Worm (Caenorhabditis elegans) whole organism, mixed stage, embryonic: ENCODE measurements around the gene M02B1.3.

Experiments used
- M03D4.4 ChIP-seq: sonication (generic microtip); optimal IDR thresholded peaks from 2 replicates; lab custom pipeline; 2017; ENCODE audit warnings: mild to moderate bottlenecking, missing genetic modification characterization, missing compliant biosample characterization
- blmp-1 ChIP-seq: fragments of 150-350 bp; optimal IDR thresholded peaks from 2 replicates; lab custom pipeline; 2014; ENCODE audit warnings: missing biosample characterization, missing genetic modification characterization
- ceh-39 ChIP-seq: fragments of 150-350 bp; optimal IDR thresholded peaks from 2 replicates; lab custom pipeline; 2014; ENCODE audit warnings: missing biosample characterization, missing genetic modification characterization
- ceh-43 ChIP-seq: fragments of 200-800 bp; sonication (Bioruptor generic); optimal IDR thresholded peaks from 2 replicates; lab custom pipeline; 2018; ENCODE audit warnings: mild to moderate bottlenecking, missing genetic modification characterization, moderate library complexity, missing compliant biosample characterization
- ces-1 ChIP-seq: fragments of 150-350 bp; optimal IDR thresholded peaks from 2 replicates; lab custom pipeline; 2014; ENCODE audit warnings: missing biosample characterization, missing genetic modification reagents, missing genetic modification characterization
- cnd-1 ChIP-seq: fragments of 200-800 bp; sonication (Bioruptor generic); optimal IDR thresholded peaks from 2 replicates; lab custom pipeline; 2018; ENCODE audit warnings: mild to moderate bottlenecking, missing genetic modification characterization, missing compliant biosample characterization
- drap-1 ChIP-seq: fragments of 200-800 bp; sonication (Bioruptor generic); optimal IDR thresholded peaks from 3 replicates; lab custom pipeline; 2018; ENCODE audit warnings: mild to moderate bottlenecking, missing genetic modification characterization, missing compliant biosample characterization
- elt-1 ChIP-seq: sonication (generic microtip); optimal IDR thresholded peaks from 2 replicates; lab custom pipeline; 2017; ENCODE audit warnings: missing genetic modification characterization, mild to moderate bottlenecking, missing compliant biosample characterization, antibody characterized with exemption, moderate library complexity, borderline replicate concordance; ENCODE audit not compliant: insufficient read depth
- elt-3 ChIP-seq: fragments of 150-350 bp; optimal IDR thresholded peaks from 2 replicates; lab custom pipeline; 2014; ENCODE audit warnings: missing biosample characterization, missing genetic modification characterization
- flh-1 ChIP-seq: fragments of 200-800 bp; sonication (Bioruptor generic); optimal IDR thresholded peaks from 2 replicates; lab custom pipeline; 2018; ENCODE audit warnings: mild to moderate bottlenecking, missing genetic modification characterization, moderate library complexity, missing compliant biosample characterization
- ham-2 ChIP-seq: fragments of 200-800 bp; sonication (Bioruptor generic); optimal IDR thresholded peaks from 2 replicates; lab custom pipeline; 2018; ENCODE audit warnings: mild to moderate bottlenecking, missing genetic modification characterization, missing compliant biosample characterization
- hlh-1 ChIP-seq: fragments of 150-350 bp; optimal IDR thresholded peaks from 2 replicates; lab custom pipeline; 2014; ENCODE audit warnings: missing biosample characterization, missing genetic modification reagents, missing genetic modification characterization
- lin-32 ChIP-seq: fragments of 200-800 bp; sonication (Bioruptor generic); optimal IDR thresholded peaks from 2 replicates; lab custom pipeline; 2018; ENCODE audit warnings: mild to moderate bottlenecking, missing genetic modification characterization, missing compliant biosample characterization
- lsy-2 ChIP-seq: fragments of 150-350 bp; optimal IDR thresholded peaks from 2 replicates; lab custom pipeline; 2014; ENCODE audit warnings: missing biosample characterization, missing genetic modification characterization
- mab-5 ChIP-seq: fragments of 150-350 bp; optimal IDR thresholded peaks from 2 replicates; lab custom pipeline; 2014; ENCODE audit warnings: missing biosample characterization, missing genetic modification characterization
- mep-1 ChIP-seq: fragments of 150-350 bp; optimal IDR thresholded peaks from 2 replicates; lab custom pipeline; 2017; ENCODE audit warnings: missing biosample characterization, missing genetic modification reagents, missing genetic modification characterization, inconsistent platforms
- mls-2 ChIP-seq: sonication (generic microtip); optimal IDR thresholded peaks from 2 replicates; lab custom pipeline; 2016; ENCODE audit warnings: mild to moderate bottlenecking, missing genetic modification characterization, moderate library complexity, missing compliant biosample characterization
- nhr-2 ChIP-seq: fragments of 150-350 bp; optimal IDR thresholded peaks from 2 replicates; lab custom pipeline; 2014; ENCODE audit warnings: missing biosample characterization, missing genetic modification characterization
- nhr-237 ChIP-seq: fragments of 150-350 bp; optimal IDR thresholded peaks from 2 replicates; lab custom pipeline; 2014; ENCODE audit warnings: missing biosample characterization, missing genetic modification characterization
- nhr-28 ChIP-seq: fragments of 150-350 bp; optimal IDR thresholded peaks from 2 replicates; lab custom pipeline; 2014; ENCODE audit warnings: missing biosample characterization, missing genetic modification characterization
- nhr-76 ChIP-seq: sonication (generic microtip); optimal IDR thresholded peaks from 2 replicates; lab custom pipeline; 2017; ENCODE audit warnings: missing biosample characterization, missing genetic modification characterization
- pha-4 ChIP-seq: fragments of 150-350 bp; optimal IDR thresholded peaks from 2 replicates; lab custom pipeline; 2018; ENCODE audit warnings: missing biosample characterization, missing genetic modification reagents, missing genetic modification characterization
- sem-2 ChIP-seq: fragments of 200-800 bp; sonication (Bioruptor generic); optimal IDR thresholded peaks from 2 replicates; lab custom pipeline; 2018; ENCODE audit warnings: mild to moderate bottlenecking, missing genetic modification characterization, missing compliant biosample characterization
- snpc-4 ChIP-seq: fragments of 150-350 bp; optimal IDR thresholded peaks from 2 replicates; lab custom pipeline; 2014; ENCODE audit warnings: missing biosample characterization, missing genetic modification characterization
- sptf-1 ChIP-seq: sonication (generic microtip); optimal IDR thresholded peaks from 2 replicates; lab custom pipeline; 2017; ENCODE audit warnings: mild to moderate bottlenecking, missing genetic modification characterization, moderate library complexity, missing compliant biosample characterization
- unc-120 ChIP-seq: sonication (generic microtip); optimal IDR thresholded peaks from 2 replicates; lab custom pipeline; 2017; ENCODE audit warnings: missing genetic modification characterization, missing compliant biosample characterization; ENCODE audit not compliant: poor library complexity, severe bottlenecking
- unc-39 ChIP-seq: fragments of 150-350 bp; optimal IDR thresholded peaks from 2 replicates; lab custom pipeline; 2014; ENCODE audit warnings: missing biosample characterization, missing genetic modification characterization
- unc-62 ChIP-seq: fragments of 150-350 bp; optimal IDR thresholded peaks from 2 replicates; lab custom pipeline; 2014; ENCODE audit warnings: missing biosample characterization, missing genetic modification reagents, missing genetic modification characterization
- zip-8 ChIP-seq: fragments of 150-350 bp; optimal IDR thresholded peaks from 2 replicates; lab custom pipeline; 2014; ENCODE audit warnings: missing biosample characterization, missing genetic modification characterization
- ztf-11 ChIP-seq: fragments of 150-350 bp; optimal IDR thresholded peaks from 2 replicates; lab custom pipeline; 2014; ENCODE audit warnings: missing biosample characterization, missing genetic modification characterization

The M02B1.3 gene

DNA sequence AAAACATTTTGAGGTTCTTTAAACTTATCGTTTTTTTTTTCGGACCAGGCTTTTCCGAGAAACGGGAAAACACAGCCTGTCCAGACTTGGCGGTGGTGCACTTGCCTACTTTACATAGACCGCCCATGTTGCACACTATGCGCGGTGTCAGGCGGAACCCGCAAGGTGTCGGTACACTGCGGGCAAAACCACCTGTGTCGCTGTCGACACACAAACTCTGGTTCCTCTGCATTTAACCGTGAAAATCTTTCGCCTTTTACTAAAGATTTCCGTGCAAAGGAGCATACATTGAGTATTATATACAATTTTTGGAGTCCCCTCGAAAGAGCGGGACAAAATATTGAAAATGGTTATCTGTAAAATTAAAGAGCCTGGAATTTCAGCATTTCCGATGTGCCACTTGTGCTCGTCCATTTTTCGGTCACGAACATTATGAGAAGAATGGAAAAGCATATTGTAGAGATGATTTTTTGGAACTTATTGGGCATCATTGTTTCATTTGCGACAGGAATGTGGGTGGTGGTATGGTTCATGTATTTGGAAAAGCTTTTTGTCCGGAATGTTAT is 40.9 kb upstream of the M02B1.3 start:
- TF ChIP-seq elt-3 (tag; lab: Kevin White, UChicago) (no peak), ceh-39 (tag; lab: Kevin White, UChicago) (no peak), sptf-1 (tag; lab: Kevin White, UChicago) (no peak), unc-62 (GFP tag; lab: Kevin White, UChicago) (no peak), ceh-43 (GFP tag; lab: Kevin White, UChicago) (no peak), ham-2 (no peak), hlh-1 (tag; lab: Kevin White, UChicago) (no peak), elt-1 (tag; lab: Kevin White, UChicago) (no peak), lin-32 (GFP tag; lab: Kevin White, UChicago) (no peak), unc-39 (tag; lab: Kevin White, UChicago) (no peak), flh-1 (GFP tag; lab: Kevin White, UChicago) (no peak), snpc-4 (tag; lab: Kevin White, UChicago) (no peak), zip-8 (tag; lab: Kevin White, UChicago) (no peak), lsy-2 (tag; lab: Kevin White, UChicago) (no peak), nhr-2 (tag; lab: Kevin White, UChicago) (no peak)

DNA sequence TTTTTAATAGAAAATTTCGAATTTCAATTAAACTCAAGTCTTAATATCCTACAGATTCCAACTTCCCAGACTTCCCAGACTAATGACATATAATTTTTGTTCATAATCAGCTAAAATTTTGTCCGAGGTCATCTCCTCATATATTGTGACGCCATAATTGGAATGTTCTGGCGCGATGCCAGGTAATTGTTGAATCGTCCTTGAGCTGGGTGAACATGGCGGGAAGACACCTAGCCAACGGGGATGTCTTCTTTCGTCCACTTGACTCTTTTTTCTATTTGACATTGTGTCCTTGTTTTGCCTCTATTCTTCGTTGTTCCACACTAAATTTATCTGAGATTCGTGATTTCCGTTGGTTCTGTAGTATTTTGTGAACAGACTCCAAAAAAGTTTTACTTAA is 39.5 kb upstream of the M02B1.3 start:
- TF ChIP-seq ztf-11 (tag; lab: Kevin White, UChicago) (no peak), flh-1 (GFP tag; lab: Kevin White, UChicago) (no peak), M03D4.4 (tag; lab: Kevin White, UChicago) (no peak), mls-2 (tag; lab: Kevin White, UChicago) (no peak), lsy-2 (tag; lab: Kevin White, UChicago) (no peak), nhr-237 (tag; lab: Kevin White, UChicago) (no peak)
- TF ChIP-seq, all 35 proteins: peak for 0

DNA sequence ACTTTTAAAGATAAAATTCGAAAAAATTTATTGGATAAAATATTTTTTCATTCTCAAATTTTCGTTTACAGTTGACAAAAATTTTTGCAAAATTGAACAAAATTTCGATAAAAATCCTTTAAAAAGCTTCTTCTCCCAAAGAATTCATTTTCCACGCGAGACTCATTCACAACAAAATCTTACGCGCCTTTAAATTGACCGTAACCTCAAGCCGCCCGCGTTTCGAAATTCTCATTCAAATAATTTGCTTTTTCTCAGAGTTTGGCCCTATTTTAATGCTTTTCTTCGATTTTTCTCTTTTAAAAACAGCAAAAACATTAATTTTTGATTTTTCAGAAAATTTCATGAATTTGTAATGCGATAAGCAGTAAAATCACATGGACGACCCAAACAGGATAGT is 30.7 kb upstream of the M02B1.3 start, which contains the start of gene F07C6.4:
F07C6.4 (plus strand) TSS at position 330 of the 400 bp plus-strand sequence.
- TF ChIP-seq unc-120 (tag; lab: Kevin White, UChicago) (no peak), flh-1 (GFP tag; lab: Kevin White, UChicago) (no peak), lsy-2 (tag; lab: Kevin White, UChicago) (no peak), mep-1 (no peak), M03D4.4 (tag; lab: Kevin White, UChicago) (no peak), elt-3 (tag; lab: Kevin White, UChicago) (no peak), snpc-4 (tag; lab: Kevin White, UChicago) (no peak), drap-1 (no peak), elt-1 (tag; lab: Kevin White, UChicago) (no peak)

DNA sequence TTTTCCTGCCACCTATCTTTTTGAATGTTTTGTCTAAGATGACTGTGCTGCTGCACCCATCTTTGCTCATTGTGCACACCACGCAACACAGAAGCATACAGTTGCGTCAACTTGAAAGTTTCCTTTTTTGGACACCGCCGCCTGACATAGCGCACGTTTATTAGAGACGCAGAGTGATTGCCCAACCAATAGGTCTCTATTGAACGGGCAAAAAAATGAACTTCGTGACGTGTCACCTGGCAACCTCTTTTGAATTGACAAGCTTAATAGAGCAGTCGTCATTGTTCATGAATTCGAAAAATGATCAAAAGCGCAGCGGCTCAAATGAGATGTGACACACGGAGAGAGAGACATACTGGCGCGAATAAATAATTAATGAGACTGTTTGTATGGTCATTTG is 24.8 kb upstream of the M02B1.3 start:
- TF ChIP-seq ceh-43 (GFP tag; lab: Kevin White, UChicago) (no peak), cnd-1 (tag; lab: Kevin White, UChicago) (no peak), nhr-2 (tag; lab: Kevin White, UChicago) (peak; percentile 39)
- TF ChIP-seq, all 35 proteins: peak for 1

DNA sequence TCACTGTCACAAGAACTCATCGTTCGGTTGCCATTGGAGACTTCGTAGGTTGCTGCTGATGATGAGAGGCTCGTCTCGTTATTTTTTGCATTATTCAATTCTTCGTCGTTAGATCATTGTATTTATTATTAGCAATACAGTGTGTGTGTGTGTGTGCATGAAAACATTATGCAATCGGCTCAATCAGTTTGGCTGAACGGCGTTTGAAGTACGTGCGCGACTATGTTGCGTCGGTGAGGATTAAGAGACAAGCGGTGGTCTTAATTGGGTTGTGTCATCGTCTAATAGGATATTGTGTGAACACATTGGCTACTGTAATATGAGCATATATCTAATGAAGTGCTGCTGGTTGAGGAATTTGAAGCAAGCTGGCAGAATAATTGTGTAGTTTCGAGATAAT is 22.5 kb upstream of the M02B1.3 start:
- TF ChIP-seq nhr-76 (tag; lab: Kevin White, UChicago), result no peak
- no peak for TF ChIP-seq snpc-4 (tag; lab: Kevin White, UChicago)
- no peak for TF ChIP-seq sem-2 (GFP tag; lab: Kevin White, UChicago)
- peak; percentile 45 for TF ChIP-seq ces-1 (GFP tag; lab: Kevin White, UChicago)
- TF ChIP-seq zip-8 (tag; lab: Kevin White, UChicago), result peak; percentile 0
- peak; percentile 91 for TF ChIP-seq nhr-2 (tag; lab: Kevin White, UChicago)
- peak; percentile 9 for TF ChIP-seq cnd-1 (tag; lab: Kevin White, UChicago)

DNA sequence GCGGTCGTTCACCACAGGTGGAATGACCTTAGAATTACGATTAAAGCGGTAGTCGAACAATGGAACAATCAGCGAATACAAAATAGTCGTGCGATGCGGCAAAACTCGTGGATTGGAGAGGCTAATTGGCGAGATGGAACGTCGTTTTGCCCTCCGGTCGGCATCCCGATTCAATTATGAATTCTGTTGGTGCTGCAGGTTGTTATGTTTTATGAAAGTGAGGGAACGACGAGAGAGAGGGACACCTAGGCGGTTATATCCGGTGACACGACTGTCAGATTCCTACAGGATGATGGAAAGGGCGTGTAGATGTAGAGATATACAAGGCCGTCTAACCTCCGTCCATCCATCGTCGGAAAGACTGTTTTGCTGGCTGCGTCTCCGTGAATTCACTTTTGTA is 19.7 kb upstream of the M02B1.3 start:
- no peak for TF ChIP-seq lsy-2 (tag; lab: Kevin White, UChicago)
- TF ChIP-seq unc-62 (GFP tag; lab: Kevin White, UChicago), result peak; percentile 18
- TF ChIP-seq mab-5 (tag; lab: Kevin White, UChicago), result no peak
- TF ChIP-seq nhr-2 (tag; lab: Kevin White, UChicago), result no peak
- TF ChIP-seq hlh-1 (tag; lab: Kevin White, UChicago), result no peak
- TF ChIP-seq ham-2, result peak; percentile 66
- no peak for TF ChIP-seq flh-1 (GFP tag; lab: Kevin White, UChicago)
- TF ChIP-seq nhr-28, result no peak
- TF ChIP-seq mls-2 (tag; lab: Kevin White, UChicago), result no peak
- no peak for TF ChIP-seq nhr-237 (tag; lab: Kevin White, UChicago)
- no peak for TF ChIP-seq M03D4.4 (tag; lab: Kevin White, UChicago)
- no peak for TF ChIP-seq drap-1
- TF ChIP-seq pha-4 (tag; lab: Kevin White, UChicago), result no peak
- TF ChIP-seq blmp-1 (tag; lab: Kevin White, UChicago), result no peak
- no peak for TF ChIP-seq sptf-1 (tag; lab: Kevin White, UChicago)
- TF ChIP-seq sem-2 (GFP tag; lab: Kevin White, UChicago), result no peak
- peak; percentile 51 for TF ChIP-seq elt-1 (tag; lab: Kevin White, UChicago)
- no peak for TF ChIP-seq ceh-43 (GFP tag; lab: Kevin White, UChicago)
- TF ChIP-seq, all 35 proteins: peak for 3
